Fruit fly (Drosophila melanogaster): Measurements from ENCODE around the gene CG32152.

DNA sequence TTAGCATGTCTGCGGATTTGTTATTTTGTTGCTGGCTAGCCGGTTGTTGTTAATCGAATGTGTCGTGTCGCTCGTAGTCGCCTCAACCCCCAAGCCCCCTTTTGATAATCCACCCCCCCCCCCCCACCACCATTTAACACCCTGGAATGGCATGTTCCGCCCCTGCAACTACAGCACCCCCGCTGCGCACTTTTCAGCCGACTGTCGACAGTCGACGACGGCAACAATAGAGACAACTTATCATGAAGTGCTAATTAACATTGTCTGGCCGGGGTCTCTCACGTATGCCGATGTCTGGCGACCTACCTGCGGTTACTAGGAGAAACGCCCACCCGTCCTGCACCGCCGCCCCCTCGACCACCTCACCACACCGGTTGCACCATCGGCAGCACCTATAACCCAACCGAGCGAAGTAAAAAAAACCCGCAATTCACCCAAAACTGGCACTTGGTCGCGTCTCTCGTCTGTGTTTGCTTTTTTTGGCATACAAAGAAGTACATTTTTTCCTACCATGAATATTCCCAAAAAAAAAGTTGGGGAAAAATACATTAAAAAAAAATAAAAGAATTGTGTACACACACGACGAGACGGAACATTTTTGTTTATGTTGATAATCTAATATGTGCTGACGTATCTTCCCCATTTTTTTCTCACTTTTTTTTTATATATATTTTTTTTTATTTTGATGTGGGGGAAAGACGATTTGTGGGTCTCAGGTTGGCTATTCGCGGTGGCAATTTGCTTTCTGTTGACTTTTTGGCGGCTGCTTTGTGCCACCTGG is 22.6 kb upstream of the CG32152 start:
- TF ChIP-seq CTCF (optimal IDR thresholded peaks at IDR 0.05) (no peak), CG8478 (optimal IDR thresholded peaks at IDR 0.05) (no peak)
